Worm (Caenorhabditis elegans) whole organism, L2 larva: ENCODE results near the gene C03H5.4.

Source experiments
- ama-1 ChIP-seq: fragments of 150-350 bp; optimal IDR thresholded peaks from 2 replicates; lab custom pipeline; 2018; ENCODE audit warnings: inconsistent platforms
- ceh-16 ChIP-seq: fragments of 150-350 bp; optimal IDR thresholded peaks from 2 replicates; lab custom pipeline; 2014; ENCODE audit warnings: missing biosample characterization, missing genetic modification characterization
- egl-27 ChIP-seq: sonication (generic microtip); optimal IDR thresholded peaks from 3 replicates; lab custom pipeline; 2017; ENCODE audit warnings: missing biosample characterization, missing genetic modification reagents, missing genetic modification characterization
- lin-11 ChIP-seq: fragments of 150-350 bp; sonication (generic microtip); optimal IDR thresholded peaks from 2 replicates; lab custom pipeline; 2014; ENCODE audit warnings: missing biosample characterization, missing genetic modification characterization, inconsistent platforms, mixed read lengths
- lsy-2 ChIP-seq, 2 experiments: fragments of 150-350 bp in 1 of 2; sonication (generic microtip) in 1 of 2; optimal IDR thresholded peaks; 2 replicates each; lab custom pipeline; 2014 to 2017; ENCODE audit warnings: missing biosample characterization in 2 of 2, missing genetic modification characterization in 2 of 2
- nhr-12 ChIP-seq: fragments of 150-350 bp; optimal IDR thresholded peaks from 2 replicates; lab custom pipeline; 2014; ENCODE audit warnings: missing biosample characterization, missing genetic modification characterization
- nhr-25 ChIP-seq: fragments of 150-350 bp; sonication (generic microtip); optimal IDR thresholded peaks from 3 replicates; lab custom pipeline; 2014; ENCODE audit warnings: missing biosample characterization, missing genetic modification characterization
- nhr-6 ChIP-seq: fragments of 150-350 bp; optimal IDR thresholded peaks from 2 replicates; lab custom pipeline; 2014; ENCODE audit warnings: missing biosample characterization, missing genetic modification characterization
- unc-39 ChIP-seq: fragments of 150-350 bp; optimal IDR thresholded peaks from 2 replicates; lab custom pipeline; 2014; ENCODE audit warnings: missing biosample characterization, missing genetic modification characterization
- unc-62 ChIP-seq: fragments of 150-350 bp; optimal IDR thresholded peaks from 2 replicates; lab custom pipeline; 2014; ENCODE audit warnings: missing biosample characterization, missing genetic modification reagents, missing genetic modification characterization
- ztf-11 ChIP-seq: sonication (generic microtip); optimal IDR thresholded peaks from 2 replicates; lab custom pipeline; 2017; ENCODE audit warnings: missing biosample characterization, missing genetic modification characterization

DNA sequence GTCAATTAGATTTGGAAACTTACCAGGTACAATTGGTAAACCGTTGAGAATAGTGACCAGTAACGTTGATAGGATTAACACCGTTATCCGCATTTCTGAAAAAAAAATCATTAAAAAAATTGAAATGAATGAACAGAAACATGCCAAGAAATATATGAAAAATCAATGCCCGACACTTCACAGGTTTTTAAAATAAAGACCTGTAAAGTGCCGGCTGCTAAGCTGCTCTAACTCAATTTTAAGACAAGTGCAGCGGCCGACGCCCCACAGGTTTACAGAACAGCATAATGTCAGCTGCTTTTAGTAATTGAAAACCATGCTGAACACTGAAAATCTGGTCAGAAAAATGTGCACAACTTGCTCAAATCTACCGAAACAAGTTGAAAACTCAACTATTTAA lies 42.6 kb upstream of the C03H5.4 start, which contains the start of gene cbn-1:
- TF ChIP-seq unc-39 (no peak), ceh-16 (tag; lab: Kevin White, UChicago) (no peak), ama-1 (no peak), lin-11 (no peak), egl-27 (tag; lab: Kevin White, UChicago) (no peak), ztf-11 (tag; lab: Kevin White, UChicago) (no peak), nhr-12 (tag; lab: Kevin White, UChicago) (no peak), nhr-25 (tag; lab: Kevin White, UChicago) (no peak), nhr-6 (tag; lab: Kevin White, UChicago) (no peak), lsy-2 (tag; optimal IDR thresholded peaks at IDR 0.05; lab: Kevin White, UChicago) (no peak), unc-62 (GFP tag; lab: Kevin White, UChicago) (no peak)
